Fruit fly (Drosophila melanogaster): Measurements from ENCODE around the gene Ptp10D.

- TF ChIP-seq Hr78 (GFP tag; optimal IDR thresholded peaks at IDR 0.05) (no peak), br (GFP tag; optimal IDR thresholded peaks at IDR 0.05) (no peak), psq (GFP tag; optimal IDR thresholded peaks at IDR 0.05) (no peak), usp (GFP tag; optimal IDR thresholded peaks at IDR 0.05) (no peak), CrebA (GFP tag; optimal IDR thresholded peaks at IDR 0.05; ENCODE audit: borderline replicate concordance) (no peak), OdsH (GFP tag; optimal IDR thresholded peaks at IDR 0.05) (no peak), Abd-B (GFP tag; optimal IDR thresholded peaks at IDR 0.05) (no peak), Hr83 (GFP tag; optimal IDR thresholded peaks at IDR 0.05; ENCODE audit: poor library complexity, severe bottlenecking) (no peak), jim (GFP tag; optimal IDR thresholded peaks at IDR 0.05) (no peak), pan (optimal IDR thresholded peaks at IDR 0.05) (no peak), Dfd (GFP tag; optimal IDR thresholded peaks at IDR 0.05) (no peak), dsf (GFP tag; optimal IDR thresholded peaks at IDR 0.05; ENCODE audit: borderline replicate concordance) (no peak), h (GFP tag; optimal IDR thresholded peaks at IDR 0.05) (no peak)
Observed at dm6 chrX:11686675-11687074, 64.9 kb downstream of the Ptp10D start.
